Worm (Caenorhabditis elegans): ENCODE measurements around the gene F01D5.6.

F01D5.6 gene

DNA sequence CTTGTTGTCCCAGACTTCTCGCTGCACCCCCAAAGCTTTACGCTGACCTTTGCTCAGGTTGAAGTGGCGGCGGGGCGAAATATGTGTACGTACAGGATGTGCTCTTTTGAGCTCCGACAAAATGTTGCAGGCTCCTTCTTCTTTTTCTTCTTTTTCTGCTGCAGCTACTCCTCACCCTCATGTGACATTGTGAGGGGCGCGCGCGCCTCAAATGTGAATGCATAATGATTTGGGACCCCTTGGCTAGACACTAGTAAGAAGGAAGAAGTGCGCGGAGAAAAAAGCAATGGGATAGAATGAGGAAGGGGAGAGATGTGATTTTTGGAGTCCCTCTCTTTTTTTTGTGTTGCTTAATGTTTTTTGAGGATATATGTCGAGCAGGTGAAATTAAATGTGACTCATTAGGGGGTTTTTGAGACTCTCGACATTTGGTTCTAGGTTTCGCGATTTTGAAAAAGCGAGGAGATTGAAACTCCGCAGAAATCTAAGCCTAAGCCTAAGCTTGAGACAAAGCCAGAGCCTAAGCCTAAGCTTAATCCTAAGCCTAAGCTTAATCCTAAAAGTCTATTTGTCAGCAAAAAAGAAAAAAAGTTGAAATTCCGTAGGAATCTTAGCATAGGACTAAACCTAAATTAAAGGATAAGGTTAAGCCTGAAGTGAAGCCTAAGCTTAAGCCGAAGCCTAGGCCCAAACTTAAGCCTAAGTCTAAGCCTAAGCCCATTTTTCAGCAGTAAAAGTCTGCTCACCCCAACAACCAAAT lies 30.6 kb downstream of the F01D5.6 start:
- TF ChIP-seq hnd-1 (tag; optimal IDR thresholded peaks at IDR 0.05): no peak
- no peak for TF ChIP-seq aly-1 (tag; optimal IDR thresholded peaks at IDR 0.05)
- peak; percentile 73 for TF ChIP-seq ceh-36 (tag; optimal IDR thresholded peaks at IDR 0.05)
- TF ChIP-seq flt-1 (GFP tag; IDR thresholded peaks at IDR 0.05): no peak
- TF ChIP-seq tbx-37 (GFP tag; conservative IDR thresholded peaks at IDR 0.05): no peak
- TF ChIP-seq scrt-1 (GFP tag; IDR thresholded peaks at IDR 0.05): no peak
- TF ChIP-seq pes-1 (GFP tag; IDR thresholded peaks at IDR 0.05): no peak
- TF ChIP-seq B0310.2 (tag; optimal IDR thresholded peaks at IDR 0.05): no peak

DNA sequence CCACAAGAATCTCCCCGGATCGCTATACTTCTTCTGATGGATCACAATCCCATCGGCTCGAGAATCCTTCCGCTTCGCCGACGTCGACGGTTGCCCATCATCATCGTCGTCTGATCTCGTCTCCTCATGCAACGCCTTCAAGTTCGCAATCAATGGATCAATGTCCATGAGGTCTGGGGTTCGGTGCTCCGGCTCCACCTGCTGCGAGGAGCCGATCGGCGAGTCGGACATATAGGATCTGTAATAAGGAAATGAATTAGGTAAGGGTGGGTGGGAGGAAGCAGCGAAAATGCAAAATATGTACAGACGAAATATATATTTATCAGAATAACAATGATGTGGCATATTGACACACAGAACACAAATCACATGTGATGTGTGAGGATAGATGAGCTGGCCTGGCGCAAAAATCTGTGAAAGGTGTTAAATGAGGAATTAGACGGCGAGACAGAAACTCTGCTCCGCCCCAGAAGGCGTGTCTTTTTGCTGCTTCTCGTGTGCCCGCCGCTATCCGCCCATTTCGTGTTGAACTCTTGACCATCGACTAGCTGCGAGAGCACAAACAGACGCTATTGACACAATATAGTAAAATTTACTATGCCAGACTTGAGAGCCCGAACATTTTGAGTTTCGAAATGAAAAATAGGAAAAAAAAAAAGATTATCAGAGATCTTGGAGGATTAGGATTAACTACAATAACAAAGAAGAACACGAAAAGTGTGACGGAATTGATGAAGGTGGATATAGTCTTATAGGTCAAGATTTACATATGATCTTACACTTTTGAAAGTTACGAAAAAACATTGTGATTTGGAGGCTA lies 31.4 kb downstream of the F01D5.6 start:
- TF ChIP-seq aly-1 (tag; optimal IDR thresholded peaks at IDR 0.05): no peak
- no peak for TF ChIP-seq hnd-1 (tag; optimal IDR thresholded peaks at IDR 0.05)
- TF ChIP-seq B0310.2 (tag; optimal IDR thresholded peaks at IDR 0.05): no peak
- TF ChIP-seq ceh-36 (tag; optimal IDR thresholded peaks at IDR 0.05): no peak
- TF ChIP-seq ets-7 (tag; optimal IDR thresholded peaks at IDR 0.05): no peak
- TF ChIP-seq scrt-1 (GFP tag; IDR thresholded peaks at IDR 0.05): no peak
- no peak for TF ChIP-seq flt-1 (GFP tag; IDR thresholded peaks at IDR 0.05)
- TF ChIP-seq sea-1 (GFP tag; conservative IDR thresholded peaks at IDR 0.05): no peak
- no peak for TF ChIP-seq tbx-37 (GFP tag; conservative IDR thresholded peaks at IDR 0.05)
- no peak for TF ChIP-seq tbx-11 (GFP tag; IDR thresholded peaks at IDR 0.05)
- TF ChIP-seq F13C5.2 (tag; optimal IDR thresholded peaks at IDR 0.05): no peak
- TF ChIP-seq pes-1 (GFP tag; IDR thresholded peaks at IDR 0.05): no peak

ce11 chrII:14038331-14038730 lies 32.0 kb downstream of the F01D5.6 start:
- TF ChIP-seq tbx-37 (GFP tag; conservative IDR thresholded peaks at IDR 0.05): 0 out of 2 replicates have a peak, but pooled peaks have one; percentile 18
- no peak for TF ChIP-seq flt-1 (GFP tag; IDR thresholded peaks at IDR 0.05)

- TF ChIP-seq tbx-37 (GFP tag; conservative IDR thresholded peaks at IDR 0.05) (no peak), hmg-4 (GFP tag; optimal IDR thresholded peaks at IDR 0.05) (no peak), B0310.2 (tag; optimal IDR thresholded peaks at IDR 0.05) (no peak), flt-1 (GFP tag; IDR thresholded peaks at IDR 0.05) (no peak)
Observed at ce11 chrII:14039811-14040203, 33.5 kb downstream of the F01D5.6 start.

DNA sequence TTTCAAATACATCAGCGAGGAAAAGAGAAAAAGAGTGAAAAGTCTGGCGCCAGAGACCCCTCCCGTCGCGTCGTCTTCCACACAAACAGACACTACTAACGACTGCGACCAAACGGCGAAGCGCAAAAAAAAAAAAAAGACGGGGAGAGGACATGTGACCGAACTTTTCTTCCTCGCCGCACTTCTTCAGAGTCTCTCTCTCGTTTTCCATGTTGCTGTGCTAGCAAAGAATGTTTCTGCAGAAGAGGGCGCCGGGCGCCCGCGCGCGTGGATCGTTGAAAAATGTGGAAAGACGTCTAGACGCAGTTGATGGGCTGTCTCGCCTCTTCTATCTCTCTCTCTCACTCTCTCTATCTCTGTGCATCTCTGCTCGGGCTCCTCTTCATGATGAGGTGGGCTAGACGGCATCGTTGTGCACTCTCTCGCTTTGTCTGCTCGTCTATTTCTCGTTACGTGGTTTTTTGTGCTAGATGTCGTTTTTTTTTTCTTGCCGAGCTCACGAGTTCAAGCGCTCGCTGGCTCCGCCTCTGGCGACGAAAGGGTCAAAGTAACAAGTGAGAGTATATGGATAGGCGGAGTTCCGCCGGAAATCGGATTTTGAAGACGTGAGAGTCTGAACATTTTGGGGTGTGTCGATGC lies 34.0 kb downstream of the F01D5.6 start:
- TF ChIP-seq ets-7 (tag; optimal IDR thresholded peaks at IDR 0.05) (no peak), scrt-1 (GFP tag; IDR thresholded peaks at IDR 0.05) (0 out of 2 replicates have a peak, but pooled peaks have one; percentile 5)

DNA sequence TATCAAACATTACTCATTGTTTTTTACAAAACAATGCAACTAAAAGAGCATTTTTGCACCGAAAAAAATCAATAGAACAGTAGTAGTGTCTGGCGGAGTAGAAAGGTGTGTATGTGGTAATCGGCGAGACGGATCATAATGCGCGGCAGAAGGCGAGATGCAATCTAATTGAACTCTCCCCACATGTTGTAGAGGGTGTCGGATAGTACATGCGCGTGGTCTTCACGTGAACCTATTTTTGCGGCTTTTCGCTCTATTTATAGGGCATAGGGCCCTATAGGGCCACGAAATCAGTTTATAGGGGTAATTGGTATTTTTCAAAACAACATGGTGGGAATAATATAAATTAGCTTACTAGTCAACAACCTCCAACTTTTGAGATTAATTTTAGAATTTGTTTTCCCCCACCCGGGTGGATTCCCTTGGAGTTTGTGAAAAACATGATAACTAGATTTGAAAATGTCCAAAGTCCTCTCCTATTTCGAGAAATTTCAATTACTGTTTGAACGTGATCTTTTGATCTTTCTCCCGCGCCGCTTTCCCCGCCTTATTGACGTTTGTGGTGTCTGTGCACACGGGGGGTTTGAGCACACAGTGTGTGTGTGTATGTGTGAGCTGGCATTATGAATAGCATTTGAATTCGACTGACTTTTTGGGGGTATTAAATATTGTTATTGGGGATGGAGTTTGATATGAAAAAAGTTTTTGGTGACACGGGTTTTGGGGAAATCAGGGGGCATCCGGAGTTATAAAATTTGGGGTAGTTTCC lies 36.7 kb downstream of the F01D5.6 start:
- TF ChIP-seq hmbx-1 (tag; optimal IDR thresholded peaks at IDR 0.05) (no peak), tra-4 (tag; optimal IDR thresholded peaks at IDR 0.05) (no peak), F13C5.2 (tag; optimal IDR thresholded peaks at IDR 0.05) (no peak), tbx-11 (GFP tag; IDR thresholded peaks at IDR 0.05) (no peak), hnd-1 (tag; optimal IDR thresholded peaks at IDR 0.05) (no peak)

DNA sequence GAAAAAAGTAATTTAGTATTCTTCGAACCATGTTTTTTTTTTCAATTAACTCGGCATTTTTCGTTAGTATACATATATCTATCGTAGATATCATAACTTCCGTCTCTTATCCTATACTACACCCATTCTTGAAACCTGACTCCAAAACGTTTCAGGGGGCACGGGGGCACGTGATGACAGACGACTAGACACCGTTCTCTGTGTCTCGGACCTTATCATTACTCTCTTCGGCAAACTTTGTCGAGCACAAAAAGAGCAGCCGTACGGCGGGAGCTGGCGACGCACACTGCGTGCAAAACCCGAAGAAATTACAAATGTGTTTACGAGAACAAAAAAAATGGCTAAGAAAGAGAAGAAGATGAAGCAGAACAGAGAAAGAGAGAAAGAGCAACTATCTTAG lies 37.9 kb downstream of the F01D5.6 start:
- TF ChIP-seq tra-4 (tag; optimal IDR thresholded peaks at IDR 0.05): no peak
- no peak for TF ChIP-seq scrt-1 (GFP tag; IDR thresholded peaks at IDR 0.05)
- no peak for TF ChIP-seq B0310.2 (tag; optimal IDR thresholded peaks at IDR 0.05)
- no peak for TF ChIP-seq ceh-36 (tag; optimal IDR thresholded peaks at IDR 0.05)
- TF ChIP-seq F13C5.2 (tag; optimal IDR thresholded peaks at IDR 0.05): no peak
- TF ChIP-seq ets-7 (tag; optimal IDR thresholded peaks at IDR 0.05): no peak
- no peak for TF ChIP-seq hnd-1 (tag; optimal IDR thresholded peaks at IDR 0.05)
- TF ChIP-seq hmbx-1 (tag; optimal IDR thresholded peaks at IDR 0.05): no peak
- TF ChIP-seq tbx-11 (GFP tag; IDR thresholded peaks at IDR 0.05): no peak
- TF ChIP-seq pes-1 (GFP tag; IDR thresholded peaks at IDR 0.05): no peak; the same call in 1 of the 2 replicates
- TF ChIP-seq flt-1 (GFP tag; IDR thresholded peaks at IDR 0.05): no peak
- TF ChIP-seq ceh-13 (GFP tag; optimal IDR thresholded peaks at IDR 0.05): no peak
- TF ChIP-seq ama-1 (optimal IDR thresholded peaks at IDR 0.05): no peak
- no peak for TF ChIP-seq sea-1 (GFP tag; conservative IDR thresholded peaks at IDR 0.05)
- TF ChIP-seq aly-1 (tag; optimal IDR thresholded peaks at IDR 0.05): no peak
- no peak for TF ChIP-seq hmg-4 (GFP tag; optimal IDR thresholded peaks at IDR 0.05)
- TF ChIP-seq tbx-37 (GFP tag; conservative IDR thresholded peaks at IDR 0.05): no peak

Measured in whole organism, early embryonic.